Worm (Caenorhabditis elegans) whole organism, L1 larva: ENCODE data around the gene C33D9.13.

Source experiments
- C04F5.9 ChIP-seq: sonication (generic microtip); optimal IDR thresholded peaks from 2 replicates; lab custom pipeline; 2016; ENCODE audit warnings: missing genetic modification characterization, missing compliant biosample characterization
- C34B4.2 ChIP-seq: sonication (generic microtip); optimal IDR thresholded peaks from 2 replicates; lab custom pipeline; 2017; ENCODE audit warnings: mild to moderate bottlenecking, missing genetic modification characterization, missing compliant biosample characterization
- aly-2 ChIP-seq: fragments of 150-350 bp; optimal IDR thresholded peaks from 2 replicates; lab custom pipeline; 2014; ENCODE audit warnings: missing biosample characterization, missing genetic modification characterization
- ama-1 ChIP-seq: fragments of 150-350 bp; optimal IDR thresholded peaks from 2 replicates; lab custom pipeline; 2014
- blmp-1 ChIP-seq: fragments of 150-350 bp; optimal IDR thresholded peaks from 2 replicates; lab custom pipeline; 2014; ENCODE audit warnings: missing biosample characterization, missing genetic modification characterization
- ceh-8 ChIP-seq: fragments of 200-800 bp; sonication (Bioruptor generic); optimal IDR thresholded peaks from 2 replicates; lab custom pipeline; 2018; ENCODE audit warnings: mild to moderate bottlenecking, missing genetic modification characterization, moderate library complexity, missing compliant biosample characterization
- ceh-82 ChIP-seq, 3 experiments: fragments of 150-350 bp in 1 of 3; sonication (generic microtip) in 2 of 3; optimal IDR thresholded peaks; 2 replicates each; lab custom pipeline; 2014 to 2017; ENCODE audit warnings: missing biosample characterization in 3 of 3, missing genetic modification characterization in 3 of 3
- dpl-1 ChIP-seq, 3 experiments: fragments of 150-350 bp in 2 of 3; sonication (generic microtip) in 1 of 3; optimal IDR thresholded peaks; 2 replicates each; lab custom pipeline; 2014 to 2017; ENCODE audit warnings: missing biosample characterization in 3 of 3, missing genetic modification characterization in 3 of 3, missing genetic modification reagents in 3 of 3
- egl-27 ChIP-seq, 2 experiments: fragments of 150-350 bp in 1 of 2; sonication (generic microtip); optimal IDR thresholded peaks; 3 replicates each; lab custom pipeline; 2017 to 2018; ENCODE audit warnings: missing biosample characterization in 2 of 2, missing genetic modification characterization in 2 of 2, missing genetic modification reagents in 2 of 2
- elt-3 ChIP-seq, 6 experiments: fragments of 150-350 bp in 1 of 6; sonication (generic microtip); optimal IDR thresholded peaks; 2 replicates each; lab custom pipeline; 2017 to 2018; ENCODE audit warnings: missing biosample characterization in 6 of 6, missing genetic modification characterization in 6 of 6, inconsistent platforms in 1 of 6
- ets-5 ChIP-seq: fragments of 200-800 bp; sonication (Bioruptor generic); IDR thresholded peaks from 2 replicates; pipeline ENCODE4 v1.3.6; 2022; ENCODE audit warnings: missing genetic modification characterization, missing compliant biosample characterization
- hlh-17 ChIP-seq: fragments of 200-800 bp; sonication (Bioruptor generic); optimal IDR thresholded peaks from 2 replicates; lab custom pipeline; 2018; ENCODE audit warnings: missing genetic modification characterization, mild to moderate bottlenecking, missing compliant biosample characterization, moderate library complexity, borderline replicate concordance
- hpl-2 ChIP-seq: fragments of 150-350 bp; optimal IDR thresholded peaks from 2 replicates; lab custom pipeline; 2014; ENCODE audit warnings: missing biosample characterization, missing genetic modification reagents, missing genetic modification characterization
- isw-1 ChIP-seq: fragments of 200-800 bp; sonication (Bioruptor generic); IDR thresholded peaks from 2 replicates; pipeline ENCODE4 v1.3.6; 2022; ENCODE audit warnings: missing genetic modification characterization, missing compliant biosample characterization
- jun-1 ChIP-seq: fragments of 150-350 bp; optimal IDR thresholded peaks from 2 replicates; lab custom pipeline; 2014; ENCODE audit warnings: missing biosample characterization, missing genetic modification reagents, missing genetic modification characterization
- lin-13 ChIP-seq: fragments of 150-350 bp; optimal IDR thresholded peaks from 2 replicates; lab custom pipeline; 2014; ENCODE audit warnings: missing biosample characterization, missing genetic modification reagents, missing genetic modification characterization
- lin-14 ChIP-seq: fragments of 200-800 bp; sonication (Bioruptor generic); optimal IDR thresholded peaks from 2 replicates; lab custom pipeline; 2018; ENCODE audit warnings: mild to moderate bottlenecking, missing genetic modification characterization, moderate library complexity, missing compliant biosample characterization
- lin-15B ChIP-seq: fragments of 150-350 bp; sonication (generic microtip); optimal IDR thresholded peaks from 3 replicates; lab custom pipeline; 2014; ENCODE audit warnings: missing biosample characterization, missing genetic modification characterization
- lsy-2 ChIP-seq, 2 experiments: fragments of 150-350 bp; optimal IDR thresholded peaks; 2 replicates each; lab custom pipeline; 2014; ENCODE audit warnings: missing biosample characterization in 2 of 2, missing genetic modification characterization in 2 of 2
- nhr-12 ChIP-seq: sonication (generic microtip); optimal IDR thresholded peaks from 2 replicates; lab custom pipeline; 2017; ENCODE audit warnings: missing biosample characterization, missing genetic modification characterization
- nhr-19 ChIP-seq: fragments of 200-800 bp; sonication (Bioruptor generic); conservative IDR thresholded peaks from 2 replicates; pipeline ENCODE4 v1.3.6; 2022; ENCODE audit warnings: missing genetic modification characterization, missing compliant biosample characterization
- nhr-28 ChIP-seq: fragments of 150-350 bp; optimal IDR thresholded peaks from 2 replicates; lab custom pipeline; 2014; ENCODE audit warnings: missing biosample characterization, missing genetic modification characterization
- nhr-47 ChIP-seq: sonication (generic microtip); optimal IDR thresholded peaks from 2 replicates; lab custom pipeline; 2016; ENCODE audit warnings: mild to moderate bottlenecking, missing genetic modification characterization, moderate library complexity, missing compliant biosample characterization
- nhr-71 ChIP-seq: sonication (generic microtip); optimal IDR thresholded peaks from 2 replicates; lab custom pipeline; 2016; ENCODE audit warnings: mild to moderate bottlenecking, missing genetic modification characterization, moderate library complexity, missing compliant biosample characterization
- nhr-76 ChIP-seq: sonication (generic microtip); optimal IDR thresholded peaks from 2 replicates; lab custom pipeline; 2017; ENCODE audit warnings: missing biosample characterization, missing genetic modification characterization
- nhr-77 ChIP-seq: fragments of 150-350 bp; optimal IDR thresholded peaks from 2 replicates; lab custom pipeline; 2014; ENCODE audit warnings: missing biosample characterization, missing genetic modification characterization
- nhr-84 ChIP-seq: sonication (generic microtip); optimal IDR thresholded peaks from 2 replicates; lab custom pipeline; 2017; ENCODE audit warnings: missing biosample characterization, missing genetic modification characterization
- nhr-85 ChIP-seq: sonication (generic microtip); peaks from one replicate; lab custom pipeline; 2016; ENCODE audit warnings: missing genetic modification characterization, inconsistent platforms, missing compliant biosample characterization
- nhr-90 ChIP-seq: sonication (generic microtip); optimal IDR thresholded peaks from 2 replicates; lab custom pipeline; 2016; ENCODE audit warnings: mild to moderate bottlenecking, missing genetic modification characterization, missing compliant biosample characterization; ENCODE audit not compliant: poor library complexity
- pqm-1 ChIP-seq: sonication (generic microtip); optimal IDR thresholded peaks from 3 replicates; lab custom pipeline; 2017; ENCODE audit warnings: missing biosample characterization, missing genetic modification characterization
- snpc-4 ChIP-seq: fragments of 150-350 bp; optimal IDR thresholded peaks from 2 replicates; lab custom pipeline; 2014; ENCODE audit warnings: missing biosample characterization, missing genetic modification characterization
- snu-23 ChIP-seq: sonication (generic microtip); optimal IDR thresholded peaks from 2 replicates; lab custom pipeline; 2016; ENCODE audit warnings: missing genetic modification characterization, missing compliant biosample characterization
- unc-130 ChIP-seq: fragments of 150-350 bp; optimal IDR thresholded peaks from 2 replicates; lab custom pipeline; 2017; ENCODE audit warnings: missing biosample characterization, missing genetic modification characterization, inconsistent platforms
- unc-98 ChIP-seq: fragments of 200-800 bp; sonication (Bioruptor generic); IDR thresholded peaks from 2 replicates; pipeline ENCODE4 v1.3.6; 2022; ENCODE audit warnings: missing genetic modification characterization, missing compliant biosample characterization
- vab-15 ChIP-seq: sonication (generic microtip); optimal IDR thresholded peaks from 2 replicates; lab custom pipeline; 2017; ENCODE audit warnings: missing genotype, mild to moderate bottlenecking, missing genetic modification characterization, missing compliant biosample characterization
- zag-1 ChIP-seq: fragments of 150-350 bp; optimal IDR thresholded peaks from 2 replicates; lab custom pipeline; 2014; ENCODE audit warnings: missing biosample characterization, missing genetic modification characterization
- zip-4 ChIP-seq: fragments of 200-800 bp; sonication (Bioruptor generic); optimal IDR thresholded peaks from 2 replicates; lab custom pipeline; 2018; ENCODE audit warnings: mild to moderate bottlenecking, missing genetic modification characterization, moderate library complexity, missing compliant biosample characterization
- ztf-11 ChIP-seq, 2 experiments: sonication (generic microtip); optimal IDR thresholded peaks; 2 replicates each; lab custom pipeline; 2016 to 2017; ENCODE audit warnings: missing genetic modification characterization in 2 of 2, missing biosample characterization in 1 of 2, missing compliant biosample characterization in 1 of 2
- ztf-4 ChIP-seq: fragments of 150-350 bp; optimal IDR thresholded peaks from 2 replicates; lab custom pipeline; 2014; ENCODE audit warnings: missing biosample characterization, missing genetic modification characterization

Gene C33D9.13

ce11 chrIV:8819471-8819870, 34.4 kb upstream of the C33D9.13 start:
- TF ChIP-seq nhr-28 (tag; lab: Kevin White, UChicago) (no peak), unc-98 (GFP tag; lab: Robert Waterston, UW) (no peak), ztf-11 (tag; optimal IDR thresholded peaks at IDR 0.05; lab: Kevin White, UChicago) (no peak), ama-1 (lab: Kevin White, UChicago) (no peak), C04F5.9 (no peak)

- TF ChIP-seq ceh-8 (GFP tag; lab: Kevin White, UChicago) (no peak), zag-1 (tag; lab: Kevin White, UChicago) (no peak), nhr-85 (tag; lab: Kevin White, UChicago) (no peak), egl-27 (tag; optimal IDR thresholded peaks at IDR 0.05; lab: Kevin White, UChicago) (no peak), ceh-82 (tag; optimal IDR thresholded peaks at IDR 0.05; lab: Kevin White, UChicago) (no peak), lin-15B (tag; lab: Kevin White, UChicago) (no peak), lsy-2 (tag; optimal IDR thresholded peaks at IDR 0.05; lab: Kevin White, UChicago) (no peak), snpc-4 (tag; lab: Kevin White, UChicago) (no peak), C04F5.9 (no peak), ztf-11 (tag; optimal IDR thresholded peaks at IDR 0.05; lab: Kevin White, UChicago) (no peak), unc-130 (no peak), jun-1 (no peak), nhr-76 (tag; lab: Kevin White, UChicago) (no peak), hlh-17 (GFP tag; lab: Kevin White, UChicago) (no peak), ztf-4 (no peak), isw-1 (GFP tag; lab: Robert Waterston, UW) (no peak), zip-4 (GFP tag; lab: Kevin White, UChicago) (no peak), vab-15 (tag; lab: Kevin White, UChicago) (no peak), nhr-12 (tag; lab: Kevin White, UChicago) (no peak), pqm-1 (tag; lab: Kevin White, UChicago) (no peak)
- TF ChIP-seq, all 84 proteins: peak for 0
Measured at ce11 chrIV:8817639-8818038, 32.6 kb upstream of the C33D9.13 start, which contains the start of gene T28C6.10. Gene T28C6.10, plus strand, starts transcription at chrIV:8817939.

ce11 chrIV:8816617-8817016, 31.5 kb upstream of the C33D9.13 start:
- no peak for TF ChIP-seq lin-15B (tag; lab: Kevin White, UChicago)
- TF ChIP-seq nhr-90 = no peak
- no peak for TF ChIP-seq lin-14
- TF ChIP-seq snpc-4 (tag; lab: Kevin White, UChicago) = no peak
- TF ChIP-seq nhr-77 (tag; lab: Kevin White, UChicago) = no peak
- no peak for TF ChIP-seq hpl-2 (GFP tag; lab: Kevin White, UChicago)
- no peak for TF ChIP-seq ets-5 (GFP tag; lab: Robert Waterston, UW)
- no peak for TF ChIP-seq aly-2
- TF ChIP-seq dpl-1 (GFP tag; optimal IDR thresholded peaks at IDR 0.05; lab: Kevin White, UChicago) = no peak
- no peak for TF ChIP-seq ztf-11 (tag; optimal IDR thresholded peaks at IDR 0.05; lab: Kevin White, UChicago)
- no peak for TF ChIP-seq nhr-12 (tag; lab: Kevin White, UChicago)
- TF ChIP-seq zip-4 (GFP tag; lab: Kevin White, UChicago) = no peak
- TF ChIP-seq pqm-1 (tag; lab: Kevin White, UChicago) = no peak
- no peak for TF ChIP-seq lsy-2 (tag; optimal IDR thresholded peaks at IDR 0.05; lab: Kevin White, UChicago)
- no peak for TF ChIP-seq nhr-19 (GFP tag; lab: Robert Waterston, UW)
- TF ChIP-seq, all 84 proteins: peak for 0

- TF ChIP-seq blmp-1 (tag; lab: Kevin White, UChicago) = peak; percentile 11
- TF ChIP-seq unc-98 (GFP tag; lab: Robert Waterston, UW) = no peak
- no peak for TF ChIP-seq lin-13 (GFP tag; lab: Kevin White, UChicago)
- peak; percentile 5 for TF ChIP-seq nhr-71 (tag; lab: Kevin White, UChicago)
- peak in 1 of 6 experiments; percentile 1 for TF ChIP-seq elt-3 (tag; optimal IDR thresholded peaks at IDR 0.05; lab: Kevin White, UChicago)
- TF ChIP-seq nhr-76 (tag; lab: Kevin White, UChicago) = no peak
- no peak for TF ChIP-seq hpl-2 (GFP tag; lab: Kevin White, UChicago)
- TF ChIP-seq lsy-2 (tag; optimal IDR thresholded peaks at IDR 0.05; lab: Kevin White, UChicago) = no peak
- no peak for TF ChIP-seq nhr-84 (tag; lab: Kevin White, UChicago)
- TF ChIP-seq nhr-19 (GFP tag; lab: Robert Waterston, UW) = no peak
- no peak for TF ChIP-seq egl-27 (tag; optimal IDR thresholded peaks at IDR 0.05; lab: Kevin White, UChicago)
- no peak for TF ChIP-seq hlh-17 (GFP tag; lab: Kevin White, UChicago)
- TF ChIP-seq nhr-47 (tag; lab: Kevin White, UChicago) = no peak
- no peak for TF ChIP-seq C34B4.2 (tag; lab: Kevin White, UChicago)
- peak; percentile 2 for TF ChIP-seq snu-23 (GFP tag; lab: Kevin White, UChicago)
- peak; percentile 71 for TF ChIP-seq nhr-85 (tag; lab: Kevin White, UChicago)
Measured at ce11 chrIV:8816029-8816428, 31.0 kb upstream of the C33D9.13 start, which contains the start of gene grsp-2. Gene grsp-2, plus strand, starts transcription at chrIV:8816329.
